Worm (Caenorhabditis elegans): ENCODE results near the gene tbx-9.

Gene tbx-9

ce11 chrIII:10320788-10321187, 20.9 kb downstream of the tbx-9 start, which contains the start of gene sas-7:
sas-7 (plus strand) TSS chrIII:10321019.
- no peak for TF ChIP-seq mml-1 (tag; optimal IDR thresholded peaks at IDR 0.05)
- TF ChIP-seq pqm-1 (tag; optimal IDR thresholded peaks at IDR 0.05) = no peak
- TF ChIP-seq ZK546.5 (tag; optimal IDR thresholded peaks at IDR 0.05) = no peak
- TF ChIP-seq ama-1 (optimal IDR thresholded peaks at IDR 0.05) = no peak
- no peak for TF ChIP-seq nhr-11 (tag; optimal IDR thresholded peaks at IDR 0.05)
- TF ChIP-seq hmg-11 (tag; optimal IDR thresholded peaks at IDR 0.05) = no peak
- TF ChIP-seq unc-39 (tag; optimal IDR thresholded peaks at IDR 0.05) = no peak
- TF ChIP-seq nhr-76 (tag; optimal IDR thresholded peaks at IDR 0.05) = no peak
- no peak for TF ChIP-seq sea-2 (GFP tag; optimal IDR thresholded peaks at IDR 0.05)
- TF ChIP-seq nhr-23 (tag; optimal IDR thresholded peaks at IDR 0.05) = no peak
- no peak for TF ChIP-seq nhr-43 (tag; optimal IDR thresholded peaks at IDR 0.05; ENCODE audit: poor library complexity, severe bottlenecking)
- no peak for TF ChIP-seq nhr-12 (tag; optimal IDR thresholded peaks at IDR 0.05)
- no peak for TF ChIP-seq ztf-11 (tag; optimal IDR thresholded peaks at IDR 0.05)
- TF ChIP-seq egl-5 (tag; optimal IDR thresholded peaks at IDR 0.05) = no peak
- no peak for TF ChIP-seq elt-1 (tag; optimal IDR thresholded peaks at IDR 0.05)
- TF ChIP-seq fos-1 (tag; optimal IDR thresholded peaks at IDR 0.05) = no peak
- no peak for TF ChIP-seq tbx-2 (tag; optimal IDR thresholded peaks at IDR 0.05)

ce11 chrIII:10318755-10319154, 22.9 kb downstream of the tbx-9 start, which contains the start of gene unc-69:
unc-69 (plus strand) TSS chrIII:10318939.
- TF ChIP-seq skn-1 (tag; optimal IDR thresholded peaks at IDR 0.05) (no peak), unc-39 (tag; optimal IDR thresholded peaks at IDR 0.05) (no peak), daf-12 (tag; optimal IDR thresholded peaks at IDR 0.05) (no peak), elt-3 (tag; optimal IDR thresholded peaks at IDR 0.05) (no peak), hmg-11 (tag; optimal IDR thresholded peaks at IDR 0.05) (peak; percentile 88), nhr-28 (tag; optimal IDR thresholded peaks at IDR 0.05) (no peak), nhr-76 (tag; optimal IDR thresholded peaks at IDR 0.05) (no peak), nfya-1 (tag; optimal IDR thresholded peaks at IDR 0.05; ENCODE audit: insufficient read depth) (peak; percentile 86), ama-1 (optimal IDR thresholded peaks at IDR 0.05) (no peak), nhr-23 (tag; optimal IDR thresholded peaks at IDR 0.05) (peak; percentile 56), snpc-4 (tag; optimal IDR thresholded peaks at IDR 0.05) (peak; percentile 28), nhr-43 (tag; optimal IDR thresholded peaks at IDR 0.05; ENCODE audit: poor library complexity, severe bottlenecking) (no peak), mml-1 (tag; optimal IDR thresholded peaks at IDR 0.05) (no peak), pha-4 (tag; optimal IDR thresholded peaks at IDR 0.05) (peak; percentile 80), nhr-11 (tag; optimal IDR thresholded peaks at IDR 0.05) (no peak), nhr-67 (tag; optimal IDR thresholded peaks at IDR 0.05) (no peak), unc-62 (GFP tag; optimal IDR thresholded peaks at IDR 0.05) (no peak), egl-27 (tag; optimal IDR thresholded peaks at IDR 0.05) (no peak), pqm-1 (tag; optimal IDR thresholded peaks at IDR 0.05) (no peak), sea-2 (GFP tag; optimal IDR thresholded peaks at IDR 0.05) (no peak), mdl-1 (tag; optimal IDR thresholded peaks at IDR 0.05) (no peak), ZK546.5 (tag; optimal IDR thresholded peaks at IDR 0.05) (no peak), egl-5 (tag; optimal IDR thresholded peaks at IDR 0.05) (peak; percentile 37), lsy-12 (tag; optimal IDR thresholded peaks at IDR 0.05) (no peak), ztf-11 (tag; optimal IDR thresholded peaks at IDR 0.05) (no peak), aly-2 (tag; optimal IDR thresholded peaks at IDR 0.05) (no peak), fkh-10 (GFP tag; optimal IDR thresholded peaks at IDR 0.05) (no peak), ztf-4 (tag; optimal IDR thresholded peaks at IDR 0.05) (no peak), ceh-28 (tag; optimal IDR thresholded peaks at IDR 0.05) (peak; percentile 88), zag-1 (tag; optimal IDR thresholded peaks at IDR 0.05) (no peak), nhr-25 (tag; optimal IDR thresholded peaks at IDR 0.05) (peak; percentile 12), fkh-2 (tag; optimal IDR thresholded peaks at IDR 0.05) (no peak), eor-1 (tag; optimal IDR thresholded peaks at IDR 0.05) (no peak), R02D3.7 (tag; optimal IDR thresholded peaks at IDR 0.05) (no peak), nhr-12 (tag; optimal IDR thresholded peaks at IDR 0.05) (no peak), nhr-237 (tag; optimal IDR thresholded peaks at IDR 0.05) (no peak), lin-39 (tag; optimal IDR thresholded peaks at IDR 0.05) (peak; percentile 79), ceh-16 (tag; optimal IDR thresholded peaks at IDR 0.05) (no peak), fos-1 (tag; optimal IDR thresholded peaks at IDR 0.05) (no peak), ceh-82 (tag; optimal IDR thresholded peaks at IDR 0.05) (no peak), elt-1 (tag; optimal IDR thresholded peaks at IDR 0.05) (no peak), lin-15B (tag; optimal IDR thresholded peaks at IDR 0.05) (peak; percentile 86), nhr-77 (tag; optimal IDR thresholded peaks at IDR 0.05) (no peak), tbx-2 (tag; optimal IDR thresholded peaks at IDR 0.05) (no peak), elt-2 (tag; optimal IDR thresholded peaks at IDR 0.05) (peak; percentile 7), jun-1 (tag; optimal IDR thresholded peaks at IDR 0.05) (no peak), ceh-9 (tag; optimal IDR thresholded peaks at IDR 0.05) (no peak)
